Fruit fly (Drosophila melanogaster): Measurements from ENCODE around the gene cert.

cert gene

DNA sequence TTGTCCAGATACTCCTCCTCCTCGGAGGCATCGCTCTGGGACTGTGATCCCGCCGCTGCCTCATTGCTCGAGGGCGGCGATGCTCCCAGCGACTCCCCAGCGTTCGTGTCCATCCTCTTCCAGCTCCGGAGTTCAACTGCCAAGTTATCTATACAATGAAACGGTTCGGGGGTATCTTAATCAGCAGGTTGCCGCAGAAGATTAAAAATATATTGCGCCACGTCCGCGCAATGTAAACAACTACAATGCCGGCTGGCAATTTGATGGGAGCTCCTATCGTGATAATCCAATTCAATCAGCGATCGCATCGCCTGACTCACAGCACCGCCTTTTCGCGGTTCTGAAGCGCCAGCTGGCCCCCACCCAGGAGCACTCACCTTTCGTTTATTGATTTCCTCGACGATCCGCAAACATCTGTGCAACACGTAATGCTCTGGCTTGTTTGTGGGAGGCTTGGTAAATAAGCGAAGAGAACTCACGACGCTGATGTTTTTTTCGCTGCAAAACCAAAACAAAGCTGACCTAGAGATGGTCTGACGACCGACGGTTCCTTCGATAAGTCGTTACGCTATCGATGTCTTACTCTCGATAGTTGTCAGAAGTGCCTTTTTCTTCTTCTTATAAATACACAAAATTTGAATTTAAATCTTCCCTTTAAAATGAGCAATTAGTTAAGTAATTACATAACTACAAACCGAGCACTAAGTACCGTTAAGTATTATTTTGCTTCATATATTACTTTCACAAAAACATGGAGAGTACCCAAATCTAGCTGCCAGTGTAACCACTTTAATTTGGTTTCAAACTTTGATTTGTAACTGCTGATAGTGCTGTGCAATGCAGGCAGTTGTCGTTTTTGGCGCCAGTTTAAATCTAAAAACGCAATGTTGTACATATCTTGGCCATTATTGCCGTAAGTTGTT lies at the start of gene cert:
Gene cert, minus strand, starts transcription at position 535 of the 923 bp plus-strand sequence.
- TF ChIP-seq CG17801 (GFP tag; optimal IDR thresholded peaks at IDR 0.05; ENCODE audit: partially characterized antibody): peak; percentile 28

DNA sequence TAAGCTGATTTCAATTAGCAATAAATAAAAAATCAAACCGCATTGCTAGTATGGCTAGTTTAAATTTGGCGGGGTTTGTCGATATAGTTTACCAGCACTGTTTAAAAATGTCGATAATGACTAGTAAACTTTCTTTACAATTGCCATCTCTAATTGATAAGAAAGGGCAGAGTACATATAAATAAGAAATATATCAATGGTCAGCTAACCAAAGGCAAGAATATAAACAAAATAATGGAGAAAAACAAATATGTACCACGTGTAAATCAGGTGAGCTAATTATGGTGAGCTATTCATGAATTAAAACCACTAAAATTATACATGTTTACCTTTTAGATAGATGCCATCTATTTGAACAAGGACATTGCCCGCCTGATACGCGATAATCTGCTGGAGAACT lies 49.3 kb upstream of the cert start, which contains the start of gene Pex2:
Gene Pex2, plus strand, starts transcription at position 131 of the 400 bp plus-strand sequence.
- peak; percentile 56 for TF ChIP-seq CG17801 (GFP tag; optimal IDR thresholded peaks at IDR 0.05; ENCODE audit: partially characterized antibody)

DNA sequence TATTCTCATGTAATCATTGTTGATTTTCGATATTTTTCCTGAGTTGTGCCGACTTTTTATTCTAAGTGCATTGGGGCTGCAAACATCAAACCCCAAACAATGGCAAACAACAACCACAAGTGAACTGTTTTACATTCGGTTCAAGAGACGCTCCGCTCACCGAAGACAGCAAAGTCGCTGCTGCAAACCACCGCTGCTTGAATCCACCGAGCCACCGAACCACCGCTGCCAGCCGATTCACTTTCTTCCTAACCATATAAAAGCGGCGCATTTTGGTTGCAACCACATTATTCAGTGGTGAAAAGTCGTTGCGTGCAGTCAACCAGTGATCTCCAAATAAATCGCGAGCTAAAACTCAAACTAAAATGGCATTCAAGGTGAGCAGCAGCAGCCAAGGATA lies 46.7 kb upstream of the cert start, which contains the start of gene Cpr66Cb:
Gene Cpr66Cb, plus strand, starts transcription at position 301 of the 400 bp plus-strand sequence.
- no peak for TF ChIP-seq CG17801 (GFP tag; optimal IDR thresholded peaks at IDR 0.05; ENCODE audit: partially characterized antibody)

DNA sequence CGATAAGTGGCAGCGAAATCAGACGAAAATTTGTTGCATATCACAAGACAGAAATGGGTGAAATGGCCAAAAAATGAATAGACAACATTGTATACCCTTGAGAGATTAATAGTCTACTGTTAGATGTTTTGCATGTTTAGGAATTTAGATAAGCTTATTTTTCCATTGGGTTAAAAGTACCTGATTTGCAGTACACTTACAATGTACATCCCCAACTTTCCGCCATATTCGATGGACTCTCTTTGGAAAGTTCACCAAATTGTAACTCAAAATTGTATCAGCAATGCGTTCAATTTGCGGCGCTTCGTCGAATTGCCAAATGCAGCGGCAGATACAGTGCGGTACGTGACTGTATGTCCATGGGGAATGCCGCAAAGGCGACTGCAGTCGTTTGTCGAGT lies 44.7 kb upstream of the cert start:
- no peak for TF ChIP-seq CG17801 (GFP tag; optimal IDR thresholded peaks at IDR 0.05; ENCODE audit: partially characterized antibody)

DNA sequence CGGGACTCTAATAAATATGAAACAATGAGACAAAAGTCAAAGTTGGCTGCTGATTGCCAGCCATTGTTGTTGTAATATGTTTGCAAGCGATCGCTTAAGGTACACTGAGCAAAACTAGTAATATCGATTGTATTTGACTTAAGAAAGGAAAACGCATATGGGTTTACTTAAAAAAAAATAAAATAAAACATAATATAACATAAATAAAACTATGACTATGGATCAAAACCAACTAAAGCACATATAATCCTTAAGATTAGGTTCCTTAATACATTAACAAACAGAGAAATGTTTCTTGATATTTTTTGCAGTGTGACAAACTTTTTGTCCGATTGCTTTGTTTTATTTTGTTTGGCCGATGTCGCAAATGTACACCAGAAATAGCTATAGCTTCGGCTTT lies 43.9 kb upstream of the cert start:
- TF ChIP-seq CG17801 (GFP tag; optimal IDR thresholded peaks at IDR 0.05; ENCODE audit: partially characterized antibody): no peak

DNA sequence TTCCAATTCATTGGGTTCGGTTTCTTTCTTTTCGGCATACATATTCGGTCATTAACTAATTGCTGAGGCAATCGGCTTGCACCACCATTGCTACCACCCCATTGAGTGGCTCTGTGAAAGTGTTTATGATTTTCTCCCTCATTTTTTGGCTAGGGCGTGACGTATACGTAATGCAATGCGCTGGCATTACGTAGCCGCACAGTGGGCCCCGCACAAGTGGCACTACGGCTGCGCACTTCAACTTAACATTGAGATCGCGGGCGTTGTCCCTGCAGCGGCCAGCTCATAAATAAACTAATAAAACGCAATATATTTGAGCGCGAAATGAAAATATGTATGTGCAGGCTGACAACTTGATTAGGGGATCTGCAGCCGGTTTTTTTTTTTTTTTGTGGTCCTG lies 41.7 kb upstream of the cert start:
- TF ChIP-seq CG17801 (GFP tag; optimal IDR thresholded peaks at IDR 0.05; ENCODE audit: partially characterized antibody): no peak

DNA sequence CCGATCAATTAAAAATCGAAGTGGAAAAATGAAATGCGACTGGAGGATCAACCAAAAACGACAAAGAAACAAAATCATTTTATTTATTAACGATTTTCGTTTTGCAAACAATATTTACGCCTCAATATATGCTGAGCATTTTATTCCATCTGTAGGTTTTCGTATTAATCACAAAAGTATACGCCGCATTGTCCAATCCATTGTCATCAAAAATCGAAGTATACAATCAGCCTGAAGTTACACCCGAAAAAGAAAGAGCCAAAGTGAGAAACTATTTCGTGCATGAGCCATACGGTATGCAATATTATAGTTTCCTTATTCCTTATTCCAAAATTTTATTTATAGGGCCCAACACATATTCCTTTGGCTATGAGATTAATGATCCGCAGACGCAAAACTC lies 39.3 kb upstream of the cert start:
- no peak for TF ChIP-seq CG17801 (GFP tag; optimal IDR thresholded peaks at IDR 0.05; ENCODE audit: partially characterized antibody)

DNA sequence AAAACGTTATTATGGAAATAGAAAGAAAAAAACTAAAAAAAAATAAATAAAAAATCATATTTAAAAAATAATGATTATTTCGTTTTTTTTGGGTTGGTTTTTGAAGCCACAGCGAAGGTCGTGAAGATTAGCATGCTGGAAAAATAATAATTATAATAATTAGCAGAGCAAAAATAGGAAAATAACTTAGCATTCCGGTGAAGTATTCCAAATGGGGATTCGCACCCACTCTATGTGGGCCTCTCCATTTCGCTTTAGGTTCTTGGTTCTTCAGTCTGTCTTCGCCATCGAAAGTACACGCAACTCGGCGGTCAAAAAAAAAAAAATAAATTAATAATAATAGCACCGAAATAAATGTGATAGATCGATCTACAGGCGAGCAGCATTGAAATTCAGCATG lies 38.6 kb upstream of the cert start, which contains the start of gene CG34462:
Gene CG34462, plus strand, starts transcription at position 301 of the 400 bp plus-strand sequence.
- no peak for TF ChIP-seq CG17801 (GFP tag; optimal IDR thresholded peaks at IDR 0.05; ENCODE audit: partially characterized antibody)

DNA sequence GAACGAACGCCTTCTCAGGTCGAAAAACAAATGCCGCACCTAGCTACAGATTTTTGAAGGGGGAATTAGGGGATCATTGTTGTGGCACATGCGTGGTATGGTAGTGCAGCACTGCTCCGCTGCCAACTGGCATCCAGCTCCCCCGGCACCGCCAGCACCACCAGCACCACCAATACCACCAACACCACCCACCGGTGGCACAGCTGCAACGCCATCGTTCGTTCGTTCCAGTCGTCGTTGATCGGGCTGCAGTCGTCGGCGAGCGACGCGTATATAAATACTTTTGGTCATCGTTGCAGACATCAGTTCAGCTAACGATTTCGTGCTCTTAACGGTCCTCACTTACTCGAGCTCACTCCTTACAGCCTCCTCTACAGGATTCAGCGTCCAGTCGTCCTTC lies 35.9 kb upstream of the cert start, which contains the start of gene CG34461:
Gene CG34461, plus strand, starts transcription at position 301 of the 400 bp plus-strand sequence.
- TF ChIP-seq CG17801 (GFP tag; optimal IDR thresholded peaks at IDR 0.05; ENCODE audit: partially characterized antibody): no peak

DNA sequence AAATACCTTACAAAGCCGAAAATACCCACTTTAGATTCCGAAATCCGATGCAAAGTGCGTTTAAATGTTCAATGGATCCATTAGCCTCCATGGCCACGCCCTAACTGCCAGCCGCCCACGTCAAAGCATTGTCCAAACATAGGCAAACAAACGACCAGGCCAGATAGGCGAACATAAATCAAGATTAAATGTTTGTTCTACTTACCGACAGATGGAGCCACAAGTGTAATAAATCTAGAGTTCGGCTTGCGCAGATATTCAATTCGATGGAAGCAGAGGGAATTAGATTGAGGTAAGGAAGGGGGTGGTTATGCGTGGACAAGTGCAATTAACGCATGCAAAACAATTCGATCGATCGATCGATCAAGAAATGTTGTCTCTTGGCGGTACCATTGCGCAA lies 34.1 kb upstream of the cert start:
- TF ChIP-seq CG17801 (GFP tag; optimal IDR thresholded peaks at IDR 0.05; ENCODE audit: partially characterized antibody): no peak

DNA sequence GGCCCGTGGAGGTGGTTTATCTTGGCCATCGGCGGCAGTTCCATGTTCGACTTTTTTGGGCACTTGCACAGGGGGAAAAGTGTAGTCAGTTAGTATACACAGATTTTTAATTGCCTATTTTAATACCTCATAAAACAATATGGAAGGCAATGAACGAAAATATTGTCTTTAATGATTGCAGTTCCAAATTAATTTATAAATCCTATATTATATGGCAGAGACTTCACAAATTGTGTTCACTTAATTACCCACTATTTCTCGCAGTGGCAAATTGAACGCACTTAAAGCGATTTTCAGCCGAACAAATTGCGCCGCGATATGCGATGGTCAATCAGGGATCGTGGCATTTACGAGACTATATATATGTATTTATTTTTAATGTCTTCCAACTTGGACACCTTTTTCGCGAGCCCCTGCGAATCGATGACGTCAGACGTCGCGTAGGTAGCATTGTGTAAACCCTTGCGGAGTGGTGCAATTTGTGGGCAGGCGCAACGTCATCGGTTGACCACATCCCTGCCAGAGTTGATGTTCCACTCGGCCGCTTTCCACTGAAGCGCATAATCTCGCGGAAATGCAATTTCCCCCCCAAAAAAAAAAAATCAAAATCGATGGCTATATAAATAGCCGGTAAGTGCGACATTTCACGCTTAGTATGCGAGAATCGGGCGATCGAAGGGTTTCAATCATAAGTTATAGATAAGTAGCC lies 30.6 kb upstream of the cert start, which contains the start of gene CG13670:
Gene CG13670, plus strand, starts transcription at position 659 of the 709 bp plus-strand sequence.
- no peak for TF ChIP-seq CG17801 (GFP tag; optimal IDR thresholded peaks at IDR 0.05; ENCODE audit: partially characterized antibody)

DNA sequence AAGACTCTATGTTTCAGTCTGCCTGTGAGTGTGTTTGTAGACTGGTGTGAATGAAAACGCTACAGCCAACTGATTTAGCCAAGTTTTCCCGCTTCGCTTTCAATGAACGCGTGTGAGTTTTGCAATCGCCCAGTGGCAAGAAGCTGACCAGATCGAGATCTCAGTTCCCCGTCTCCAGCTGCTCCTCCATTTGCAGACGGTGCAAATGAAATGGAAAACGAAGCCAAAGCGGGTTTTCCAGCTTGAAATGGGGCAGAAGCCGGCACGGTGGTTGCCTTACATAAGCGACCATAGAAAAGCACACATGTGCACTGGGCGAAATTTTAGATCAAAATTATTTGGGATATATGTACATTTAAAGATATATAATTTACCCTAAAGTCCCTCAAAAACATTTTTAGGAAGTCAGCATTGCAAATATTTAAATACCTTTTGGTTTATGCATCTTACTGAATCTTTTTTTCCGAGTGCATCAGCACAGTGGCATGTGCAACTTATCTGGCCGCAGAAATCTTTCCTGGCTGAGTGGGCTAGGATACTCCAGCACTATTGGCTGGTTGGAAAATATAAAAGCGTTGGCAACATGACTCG lies 29.3 kb upstream of the cert start, which contains the start of gene CG43059:
Gene CG43059, minus strand, starts transcription at position 51 of the 591 bp plus-strand sequence.
- TF ChIP-seq CG17801 (GFP tag; optimal IDR thresholded peaks at IDR 0.05; ENCODE audit: partially characterized antibody): no peak

DNA sequence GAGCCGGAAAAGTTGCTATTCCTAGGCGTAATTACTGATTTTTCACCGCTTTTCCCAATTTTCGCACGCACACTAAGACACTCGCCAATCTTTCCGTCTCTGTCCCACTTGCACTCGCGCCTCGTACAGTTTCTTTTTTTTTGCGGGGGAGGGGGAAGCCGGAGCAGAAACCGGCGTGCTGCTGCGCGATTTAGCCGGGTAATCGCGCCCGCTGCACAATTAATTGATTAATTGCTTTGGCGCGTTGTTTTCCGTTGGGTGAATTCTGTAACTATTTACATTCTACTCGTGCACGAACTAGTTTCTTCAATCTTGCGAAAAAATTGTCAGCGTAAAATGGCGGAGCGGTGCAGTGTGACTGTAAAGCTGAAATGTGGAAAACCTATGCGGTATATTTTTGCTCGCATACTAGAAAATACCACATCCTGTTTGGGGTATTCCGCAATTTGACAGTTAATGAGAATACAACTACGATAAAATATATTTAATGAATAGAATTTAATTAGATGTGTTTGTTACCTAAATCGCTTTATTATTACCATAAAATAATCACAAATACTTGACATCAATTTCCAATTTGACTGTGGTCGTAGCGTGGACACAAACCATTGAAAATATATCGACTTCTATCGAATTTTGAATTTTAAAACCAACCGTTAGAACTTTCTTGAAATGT lies 25.6 kb upstream of the cert start, which contains the start of gene Cpsf6:
Gene Cpsf6, minus strand, starts transcription at position 362 of the 676 bp plus-strand sequence.
- TF ChIP-seq CG17801 (GFP tag; optimal IDR thresholded peaks at IDR 0.05; ENCODE audit: partially characterized antibody): peak; percentile 3

DNA sequence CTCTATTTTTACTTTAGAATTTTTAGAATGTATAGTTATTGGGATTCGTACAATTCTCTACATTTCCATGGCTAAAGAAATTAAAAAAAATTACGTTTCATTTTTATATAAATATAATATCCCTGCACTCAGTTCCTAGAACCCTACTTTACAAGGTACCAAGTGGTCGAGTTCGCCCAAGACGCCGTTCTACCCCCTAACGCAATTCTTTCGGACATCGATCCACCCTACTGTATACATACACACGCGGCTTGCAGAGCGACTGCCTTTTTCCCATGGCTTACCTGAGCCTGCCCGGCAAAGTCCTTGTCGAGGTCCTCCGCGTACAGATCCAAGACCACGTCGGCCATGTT lies 25.1 kb upstream of the cert start:
- TF ChIP-seq CG17801 (GFP tag; optimal IDR thresholded peaks at IDR 0.05; ENCODE audit: partially characterized antibody): no peak

All from ovary, adult (tissue).